Worm (Caenorhabditis elegans) whole organism, L1 larva: ENCODE measurements around the gene chdh-1.

ENCODE experiments used
- C04F5.9 ChIP-seq: sonication (generic microtip); optimal IDR thresholded peaks from 2 replicates; lab custom pipeline; 2016; ENCODE audit warnings: missing genetic modification characterization, missing compliant biosample characterization
- C16A3.4 ChIP-seq: fragments of 150-350 bp; optimal IDR thresholded peaks from 2 replicates; lab custom pipeline; 2014; ENCODE audit warnings: missing biosample characterization, missing genetic modification characterization
- C34B4.2 ChIP-seq: sonication (generic microtip); optimal IDR thresholded peaks from 2 replicates; lab custom pipeline; 2017; ENCODE audit warnings: mild to moderate bottlenecking, missing genetic modification characterization, missing compliant biosample characterization
- Y116A8C.19 ChIP-seq: sonication (generic microtip); optimal IDR thresholded peaks from 2 replicates; lab custom pipeline; 2016; ENCODE audit warnings: missing compliant biosample characterization, missing genetic modification characterization, borderline replicate concordance
- aha-1 ChIP-seq: fragments of 150-350 bp; optimal IDR thresholded peaks from 2 replicates; lab custom pipeline; 2014; ENCODE audit warnings: missing biosample characterization, missing genetic modification characterization
- alr-1 ChIP-seq: fragments of 200-800 bp; sonication (Bioruptor generic); optimal IDR thresholded peaks from 2 replicates; lab custom pipeline; 2018; ENCODE audit warnings: borderline replicate concordance, mild to moderate bottlenecking, missing genetic modification characterization, missing compliant biosample characterization
- aly-2 ChIP-seq: fragments of 150-350 bp; optimal IDR thresholded peaks from 2 replicates; lab custom pipeline; 2014; ENCODE audit warnings: missing biosample characterization, missing genetic modification characterization
- ama-1 ChIP-seq: fragments of 150-350 bp; optimal IDR thresholded peaks from 2 replicates; lab custom pipeline; 2014
- blmp-1 ChIP-seq: fragments of 150-350 bp; optimal IDR thresholded peaks from 2 replicates; lab custom pipeline; 2014; ENCODE audit warnings: missing biosample characterization, missing genetic modification characterization
- ceh-63 ChIP-seq: fragments of 200-800 bp; sonication (Bioruptor generic); optimal IDR thresholded peaks from 2 replicates; lab custom pipeline; 2018; ENCODE audit warnings: mild to moderate bottlenecking, missing genetic modification characterization, missing compliant biosample characterization
- ceh-82 ChIP-seq, 3 experiments: fragments of 150-350 bp in 1 of 3; sonication (generic microtip) in 2 of 3; optimal IDR thresholded peaks; 2 replicates each; lab custom pipeline; 2014 to 2017; ENCODE audit warnings: missing biosample characterization in 3 of 3, missing genetic modification characterization in 3 of 3
- ceh-88 ChIP-seq: fragments of 200-800 bp; sonication (Bioruptor generic); IDR thresholded peaks from 2 replicates; pipeline ENCODE4 v1.3.6; 2022; ENCODE audit warnings: missing genetic modification characterization, missing compliant biosample characterization
- ces-1 ChIP-seq: fragments of 150-350 bp; optimal IDR thresholded peaks from 2 replicates; lab custom pipeline; 2014; ENCODE audit warnings: missing biosample characterization, missing genetic modification reagents, missing genetic modification characterization
- dpl-1 ChIP-seq, 3 experiments: fragments of 150-350 bp in 2 of 3; sonication (generic microtip) in 1 of 3; optimal IDR thresholded peaks; 2 replicates each; lab custom pipeline; 2014 to 2017; ENCODE audit warnings: missing biosample characterization in 3 of 3, missing genetic modification characterization in 3 of 3, missing genetic modification reagents in 3 of 3
- efl-3 ChIP-seq: fragments of 200-800 bp; sonication (Bioruptor generic); optimal IDR thresholded peaks from 2 replicates; lab custom pipeline; 2018; ENCODE audit warnings: mild to moderate bottlenecking, missing genetic modification characterization, missing compliant biosample characterization
- elt-3 ChIP-seq, 6 experiments: fragments of 150-350 bp in 1 of 6; sonication (generic microtip); optimal IDR thresholded peaks; 2 replicates each; lab custom pipeline; 2017 to 2018; ENCODE audit warnings: missing biosample characterization in 6 of 6, missing genetic modification characterization in 6 of 6, inconsistent platforms in 1 of 6
- fkh-4 ChIP-seq: sonication (generic microtip); optimal IDR thresholded peaks from 2 replicates; lab custom pipeline; 2016; ENCODE audit warnings: missing compliant biosample characterization, missing genetic modification characterization, borderline replicate concordance
- grh-1 ChIP-seq: fragments of 200-800 bp; sonication (Bioruptor generic); IDR thresholded peaks from 2 replicates; pipeline ENCODE4 v1.3.6; 2022; ENCODE audit warnings: missing genetic modification reagents, missing genetic modification characterization, missing compliant biosample characterization
- hlh-4 ChIP-seq: sonication (generic microtip); optimal IDR thresholded peaks from 2 replicates; lab custom pipeline; 2016; ENCODE audit warnings: mild to moderate bottlenecking, missing genetic modification characterization, missing compliant biosample characterization
- irx-1 ChIP-seq: sonication (generic microtip); optimal IDR thresholded peaks from 2 replicates; lab custom pipeline; 2016; ENCODE audit warnings: missing genetic modification characterization, missing compliant biosample characterization
- isw-1 ChIP-seq: fragments of 200-800 bp; sonication (Bioruptor generic); IDR thresholded peaks from 2 replicates; pipeline ENCODE4 v1.3.6; 2022; ENCODE audit warnings: missing genetic modification characterization, missing compliant biosample characterization
- lin-13 ChIP-seq: fragments of 150-350 bp; optimal IDR thresholded peaks from 2 replicates; lab custom pipeline; 2014; ENCODE audit warnings: missing biosample characterization, missing genetic modification reagents, missing genetic modification characterization
- lin-14 ChIP-seq: fragments of 200-800 bp; sonication (Bioruptor generic); optimal IDR thresholded peaks from 2 replicates; lab custom pipeline; 2018; ENCODE audit warnings: mild to moderate bottlenecking, missing genetic modification characterization, moderate library complexity, missing compliant biosample characterization
- lin-15B ChIP-seq: fragments of 150-350 bp; sonication (generic microtip); optimal IDR thresholded peaks from 3 replicates; lab custom pipeline; 2014; ENCODE audit warnings: missing biosample characterization, missing genetic modification characterization
- lin-39 ChIP-seq: fragments of 150-350 bp; optimal IDR thresholded peaks from 2 replicates; lab custom pipeline; 2014; ENCODE audit warnings: missing biosample characterization, missing genetic modification reagents, missing genetic modification characterization
- lsy-2 ChIP-seq, 2 experiments: fragments of 150-350 bp; optimal IDR thresholded peaks; 2 replicates each; lab custom pipeline; 2014; ENCODE audit warnings: missing biosample characterization in 2 of 2, missing genetic modification characterization in 2 of 2
- mab-9 ChIP-seq: fragments of 200-800 bp; sonication (Bioruptor generic); IDR thresholded peaks from 2 replicates; pipeline ENCODE4 v1.3.6; 2022; ENCODE audit warnings: missing genetic modification reagents, missing genetic modification characterization, missing compliant biosample characterization
- mdl-1 ChIP-seq, 2 experiments: fragments of 150-350 bp; optimal IDR thresholded peaks; 2 replicates each; lab custom pipeline; 2014 to 2017; ENCODE audit warnings: missing biosample characterization in 2 of 2, missing genetic modification characterization in 2 of 2, inconsistent platforms in 1 of 2
- mef-2 ChIP-seq: fragments of 150-350 bp; optimal IDR thresholded peaks from 2 replicates; lab custom pipeline; 2014; ENCODE audit warnings: missing biosample characterization, missing genetic modification characterization
- nhr-11 ChIP-seq: fragments of 150-350 bp; optimal IDR thresholded peaks from 2 replicates; lab custom pipeline; 2014; ENCODE audit warnings: missing biosample characterization, missing genetic modification characterization
- nhr-19 ChIP-seq: fragments of 200-800 bp; sonication (Bioruptor generic); conservative IDR thresholded peaks from 2 replicates; pipeline ENCODE4 v1.3.6; 2022; ENCODE audit warnings: missing genetic modification characterization, missing compliant biosample characterization
- nhr-28 ChIP-seq: fragments of 150-350 bp; optimal IDR thresholded peaks from 2 replicates; lab custom pipeline; 2014; ENCODE audit warnings: missing biosample characterization, missing genetic modification characterization
- nhr-47 ChIP-seq: sonication (generic microtip); optimal IDR thresholded peaks from 2 replicates; lab custom pipeline; 2016; ENCODE audit warnings: mild to moderate bottlenecking, missing genetic modification characterization, moderate library complexity, missing compliant biosample characterization
- nhr-71 ChIP-seq: sonication (generic microtip); optimal IDR thresholded peaks from 2 replicates; lab custom pipeline; 2016; ENCODE audit warnings: mild to moderate bottlenecking, missing genetic modification characterization, moderate library complexity, missing compliant biosample characterization
- nhr-84 ChIP-seq: sonication (generic microtip); optimal IDR thresholded peaks from 2 replicates; lab custom pipeline; 2017; ENCODE audit warnings: missing biosample characterization, missing genetic modification characterization
- pag-3 ChIP-seq: sonication (generic microtip); optimal IDR thresholded peaks from 2 replicates; lab custom pipeline; 2017; ENCODE audit warnings: missing genetic modification characterization, mild to moderate bottlenecking, missing compliant biosample characterization, antibody characterized with exemption, borderline replicate concordance; ENCODE audit not compliant: insufficient read depth
- pax-3 ChIP-seq: fragments of 200-800 bp; sonication (Bioruptor generic); optimal IDR thresholded peaks from 2 replicates; lab custom pipeline; 2018; ENCODE audit warnings: mild to moderate bottlenecking, missing genetic modification characterization, moderate library complexity, missing compliant biosample characterization
- pqm-1 ChIP-seq: sonication (generic microtip); optimal IDR thresholded peaks from 3 replicates; lab custom pipeline; 2017; ENCODE audit warnings: missing biosample characterization, missing genetic modification characterization
- rnt-1 ChIP-seq: sonication (generic microtip); optimal IDR thresholded peaks from 2 replicates; lab custom pipeline; 2016; ENCODE audit warnings: mild to moderate bottlenecking, missing genetic modification characterization, moderate library complexity, missing compliant biosample characterization
- sox-4 ChIP-seq: sonication (generic microtip); optimal IDR thresholded peaks from 2 replicates; lab custom pipeline; 2016; ENCODE audit warnings: missing genetic modification characterization, missing compliant biosample characterization
- sptf-1 ChIP-seq: fragments of 150-350 bp; optimal IDR thresholded peaks from 2 replicates; lab custom pipeline; 2014; ENCODE audit warnings: missing biosample characterization, missing genetic modification characterization
- tlp-1 ChIP-seq: fragments of 150-350 bp; optimal IDR thresholded peaks from 2 replicates; lab custom pipeline; 2014; ENCODE audit warnings: missing biosample characterization, missing genetic modification characterization
- unc-130 ChIP-seq: fragments of 150-350 bp; optimal IDR thresholded peaks from 2 replicates; lab custom pipeline; 2017; ENCODE audit warnings: missing biosample characterization, missing genetic modification characterization, inconsistent platforms
- unc-30 ChIP-seq: sonication (generic microtip); optimal IDR thresholded peaks from 2 replicates; lab custom pipeline; 2017; ENCODE audit warnings: missing biosample characterization, missing genetic modification characterization
- zag-1 ChIP-seq: fragments of 150-350 bp; optimal IDR thresholded peaks from 2 replicates; lab custom pipeline; 2014; ENCODE audit warnings: missing biosample characterization, missing genetic modification characterization
- zip-4 ChIP-seq: fragments of 200-800 bp; sonication (Bioruptor generic); optimal IDR thresholded peaks from 2 replicates; lab custom pipeline; 2018; ENCODE audit warnings: mild to moderate bottlenecking, missing genetic modification characterization, moderate library complexity, missing compliant biosample characterization
- ztf-11 ChIP-seq, 2 experiments: sonication (generic microtip); optimal IDR thresholded peaks; 2 replicates each; lab custom pipeline; 2016 to 2017; ENCODE audit warnings: missing genetic modification characterization in 2 of 2, missing biosample characterization in 1 of 2, missing compliant biosample characterization in 1 of 2
- ztf-4 ChIP-seq: fragments of 150-350 bp; optimal IDR thresholded peaks from 2 replicates; lab custom pipeline; 2014; ENCODE audit warnings: missing biosample characterization, missing genetic modification characterization

Gene chdh-1

ce11 chrII:8744555-8745448 lies 46.1 kb upstream of the chdh-1 start (continued):
- TF ChIP-seq aha-1 (tag; lab: Kevin White, UChicago), result no peak
- TF ChIP-seq nhr-71 (tag; lab: Kevin White, UChicago), result peak; percentile 62
- TF ChIP-seq nhr-11, result no peak
- peak in 1 of 2 experiments; percentile 57 for TF ChIP-seq mdl-1 (tag; optimal IDR thresholded peaks at IDR 0.05; lab: Kevin White, UChicago)
- no peak for TF ChIP-seq mab-9
- TF ChIP-seq C16A3.4, result peak; percentile 9
- no peak for TF ChIP-seq pag-3 (tag; lab: Kevin White, UChicago)
- no peak for TF ChIP-seq fkh-4
- TF ChIP-seq zip-4, result no peak
- TF ChIP-seq ceh-63 (GFP tag; lab: Kevin White, UChicago), result no peak
- no peak for TF ChIP-seq unc-30 (tag; lab: Kevin White, UChicago)
- peak; percentile 24 for TF ChIP-seq nhr-47 (tag; lab: Kevin White, UChicago)
- peak; percentile 31 for TF ChIP-seq aly-2 (tag; lab: Kevin White, UChicago)
- peak; percentile 50 for TF ChIP-seq rnt-1
- TF ChIP-seq ztf-11 (tag; optimal IDR thresholded peaks at IDR 0.05; lab: Kevin White, UChicago), result no peak
- TF ChIP-seq ceh-88 (GFP tag; lab: Robert Waterston, UW), result no peak
- no peak for TF ChIP-seq sptf-1
- no peak for TF ChIP-seq ceh-82 (tag; optimal IDR thresholded peaks at IDR 0.05; lab: Kevin White, UChicago)
- no peak for TF ChIP-seq tlp-1 (tag; lab: Kevin White, UChicago)
- TF ChIP-seq C34B4.2 (tag; lab: Kevin White, UChicago), result no peak
- peak; percentile 90 for TF ChIP-seq nhr-19
- TF ChIP-seq unc-130 (tag; lab: Kevin White, UChicago), result peak; percentile 52
- TF ChIP-seq dpl-1 (GFP tag; optimal IDR thresholded peaks at IDR 0.05; lab: Kevin White, UChicago), result no peak
- TF ChIP-seq lin-14 (GFP tag; lab: Kevin White, UChicago), result peak; percentile 36
- TF ChIP-seq lin-13, result peak; percentile 31
- peak in 1 of 6 experiments; percentile 59 for TF ChIP-seq elt-3 (tag; optimal IDR thresholded peaks at IDR 0.05; lab: Kevin White, UChicago)
- TF ChIP-seq efl-3 (GFP tag; lab: Kevin White, UChicago), result no peak
- TF ChIP-seq alr-1, result no peak
- peak in 1 of 2 experiments; percentile 47 for TF ChIP-seq lsy-2 (tag; optimal IDR thresholded peaks at IDR 0.05; lab: Kevin White, UChicago)
- TF ChIP-seq isw-1 (GFP tag; lab: Robert Waterston, UW), result no peak
- TF ChIP-seq blmp-1 (tag; lab: Kevin White, UChicago), result peak; percentile 36
- TF ChIP-seq ztf-4, result peak; percentile 33
- no peak for TF ChIP-seq ces-1 (GFP tag; lab: Kevin White, UChicago)

- TF ChIP-seq unc-30 (tag; lab: Kevin White, UChicago) (no peak), dpl-1 (GFP tag; optimal IDR thresholded peaks at IDR 0.05; lab: Kevin White, UChicago) (peak in 1 of 3 experiments; percentile 24), nhr-84 (no peak), mef-2 (tag; lab: Kevin White, UChicago) (no peak), zag-1 (tag; lab: Kevin White, UChicago) (no peak), lin-39 (tag; lab: Kevin White, UChicago) (no peak), pax-3 (no peak), pqm-1 (tag; lab: Kevin White, UChicago) (no peak), aha-1 (tag; lab: Kevin White, UChicago) (no peak), C04F5.9 (tag; lab: Kevin White, UChicago) (no peak), nhr-11 (no peak), irx-1 (tag; lab: Kevin White, UChicago) (no peak), nhr-28 (no peak), pag-3 (tag; lab: Kevin White, UChicago) (no peak), ama-1 (peak; percentile 55), ceh-88 (GFP tag; lab: Robert Waterston, UW) (no peak), sox-4 (tag; lab: Kevin White, UChicago) (no peak), grh-1 (no peak), hlh-4 (tag; lab: Kevin White, UChicago) (no peak), sptf-1 (no peak), lin-15B (no peak), Y116A8C.19 (tag; lab: Kevin White, UChicago) (no peak), lsy-2 (tag; optimal IDR thresholded peaks at IDR 0.05; lab: Kevin White, UChicago) (peak in 1 of 2 experiments; percentile 20), mdl-1 (tag; optimal IDR thresholded peaks at IDR 0.05; lab: Kevin White, UChicago) (peak in 1 of 2 experiments; percentile 65), ceh-82 (tag; optimal IDR thresholded peaks at IDR 0.05; lab: Kevin White, UChicago) (no peak)
Measured at ce11 chrII:8743379-8744173, 44.8 kb upstream of the chdh-1 start, which contains the start of gene mak-1. mak-1 (plus strand) TSS chrII:8744071.
